Worm (Caenorhabditis elegans) whole organism, L1 larva: ENCODE results near the gene oac-14.

Experiments
- Y116A8C.19 ChIP-seq: sonication (generic microtip); optimal IDR thresholded peaks from 2 replicates; lab custom pipeline; 2016; ENCODE audit warnings: missing compliant biosample characterization, missing genetic modification characterization, borderline replicate concordance
- nhr-28 ChIP-seq: fragments of 150-350 bp; optimal IDR thresholded peaks from 2 replicates; lab custom pipeline; 2014; ENCODE audit warnings: missing biosample characterization, missing genetic modification characterization
- unc-62 ChIP-seq: fragments of 150-350 bp; optimal IDR thresholded peaks from 2 replicates; lab custom pipeline; 2014; ENCODE audit warnings: missing biosample characterization, missing genetic modification reagents, missing genetic modification characterization

ce11 chrX:10123015-10123414 is 18.8 kb downstream of the oac-14 start:
- TF ChIP-seq nhr-28 (tag; lab: Kevin White, UChicago) (no peak), unc-62 (GFP tag; lab: Kevin White, UChicago) (no peak), Y116A8C.19 (tag; lab: Kevin White, UChicago) (no peak)
